Worm (Caenorhabditis elegans) whole organism, L2 larva: ENCODE measurements around the gene egl-38.

ENCODE experiments used
- ama-1 ChIP-seq: fragments of 150-350 bp; optimal IDR thresholded peaks from 2 replicates; lab custom pipeline; 2018; ENCODE audit warnings: inconsistent platforms
- snpc-4 ChIP-seq: fragments of 150-350 bp; optimal IDR thresholded peaks from 2 replicates; lab custom pipeline; 2014; ENCODE audit warnings: missing biosample characterization, missing genetic modification characterization
- ztf-4 ChIP-seq: fragments of 150-350 bp; optimal IDR thresholded peaks from 2 replicates; lab custom pipeline; 2014; ENCODE audit warnings: missing biosample characterization, missing genetic modification characterization

- TF ChIP-seq ama-1 (lab: Kevin White, UChicago) (no peak), snpc-4 (tag; lab: Kevin White, UChicago) (no peak), ztf-4 (no peak)
Measured at ce11 chrIV:10150552-10151004, 40.3 kb upstream of the egl-38 start, which contains the start of gene tsp-12.
